Fruit fly (Drosophila melanogaster): ENCODE measurements around the gene Art3.

DNA sequence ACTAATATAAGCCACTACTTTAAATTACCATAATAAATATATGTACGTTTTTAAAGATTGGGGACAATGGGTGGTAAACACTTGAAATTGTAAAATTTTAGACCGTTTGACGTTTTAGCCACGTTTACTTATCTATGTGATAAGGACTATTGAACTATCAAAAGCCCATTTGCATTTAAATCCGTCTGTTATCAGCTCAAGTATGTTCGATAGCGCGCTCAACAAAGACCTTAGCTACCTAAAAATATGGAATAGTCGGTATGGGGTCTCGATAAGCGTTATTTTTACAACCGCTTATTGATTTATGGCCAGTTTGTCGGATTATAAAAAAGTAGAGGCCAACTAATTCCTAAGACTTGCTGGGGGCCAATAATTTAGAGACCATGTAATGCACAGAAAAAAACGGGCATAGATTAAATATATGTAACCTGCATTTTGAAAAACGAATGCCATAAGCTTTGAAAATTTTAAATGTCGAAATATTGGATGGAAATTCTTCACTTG, 2.5 kb upstream of the Art3 start:
- TF ChIP-seq pan (optimal IDR thresholded peaks at IDR 0.05) (no peak), psq (optimal IDR thresholded peaks at IDR 0.05) (no peak)

Measured in whole organism.